Fruit fly (Drosophila melanogaster) whole organism, pupa: ENCODE measurements around the gene CG32625.

Source experiments
- CG12605 ChIP-seq: fragments of 200-800 bp; sonication (Bioruptor generic); IDR thresholded peaks from 2 replicates; pipeline ENCODE4 v1.3.6; 2022; ENCODE audit warnings: missing biosample characterization, missing genetic modification characterization
- CG8301 ChIP-seq: fragments of 200-800 bp; sonication (Bioruptor generic); optimal IDR thresholded peaks from 2 replicates; lab custom pipeline; 2018; ENCODE audit warnings: missing biosample characterization, mild to moderate bottlenecking, missing genetic modification characterization
- CG9948 ChIP-seq: fragments of 200-800 bp; sonication (Bioruptor generic); optimal IDR thresholded peaks from 2 replicates; lab custom pipeline; 2018; ENCODE audit warnings: missing biosample characterization, mild to moderate bottlenecking, missing genetic modification characterization, moderate library complexity
- D1 ChIP-seq: fragments of 200-800 bp; sonication (Bioruptor generic); optimal IDR thresholded peaks from 2 replicates; lab custom pipeline; 2018; ENCODE audit warnings: missing biosample characterization, mild to moderate bottlenecking, missing genetic modification characterization, moderate library complexity
- EcR ChIP-seq: fragments of 200-800 bp; sonication (Bioruptor generic); optimal IDR thresholded peaks from 3 replicates; lab custom pipeline; 2019; ENCODE audit warnings: missing biosample characterization, missing genetic modification characterization, mild to moderate bottlenecking, moderate library complexity, missing genetic modification reagents
- fd96Ca ChIP-seq: fragments of 200-800 bp; sonication (Bioruptor generic); IDR thresholded peaks from 3 replicates; pipeline ENCODE4 v1.3.6; 2022; ENCODE audit warnings: missing biosample characterization, missing genetic modification characterization
- gl ChIP-seq: fragments of 200-800 bp; sonication (Bioruptor generic); optimal IDR thresholded peaks from 2 replicates; lab custom pipeline; 2018; ENCODE audit warnings: missing biosample characterization, mild to moderate bottlenecking, missing genetic modification characterization
- rn ChIP-seq: fragments of 200-800 bp; sonication (Bioruptor generic); IDR thresholded peaks from 2 replicates; pipeline ENCODE4 v1.3.6; 2022; ENCODE audit warnings: missing biosample characterization, missing genetic modification characterization

dm6 chrX:13753101-13753758, 3.4 kb downstream of the CG32625 start:
- TF ChIP-seq fd96Ca (GFP tag; lab: Robert Waterston, UW) (no peak), D1 (no peak), CG9948 (tag; lab: Kevin White, UChicago) (no peak), EcR (no peak), CG8301 (no peak), gl (tag; lab: Kevin White, UChicago) (no peak), rn (GFP tag; lab: Robert Waterston, UW) (no peak), CG12605 (GFP tag; lab: Robert Waterston, UW) (no peak)
